Fruit fly (Drosophila melanogaster) whole organism, embryonic: ENCODE results near the gene CG5810.
A peak's percentile ranks its signal among the peaks of the same experiment; 100 is the strongest.

Source experiments
- ATbp ChIP-seq: fragments of 200-800 bp; sonication (Bioruptor generic); optimal IDR thresholded peaks from 2 replicates; lab custom pipeline; 2017; ENCODE audit warnings: missing biosample characterization, mild to moderate bottlenecking, missing genetic modification characterization, missing genetic modification reagents
- Bgb ChIP-seq: fragments of 200-800 bp; sonication (Bioruptor generic); IDR thresholded peaks from 2 replicates; pipeline ENCODE4 v1.3.6; 2022; ENCODE audit warnings: missing biosample characterization, missing genetic modification characterization; ENCODE audit not compliant: partially characterized antibody
- CG12391 ChIP-seq: fragments of 200-800 bp; sonication (Bioruptor generic); optimal IDR thresholded peaks from 3 replicates; lab custom pipeline; 2018; ENCODE audit warnings: missing biosample characterization, mild to moderate bottlenecking, missing genetic modification characterization, moderate library complexity
- CG13287 ChIP-seq: fragments of 200-800 bp; sonication (Bioruptor generic); IDR thresholded peaks from 2 replicates; pipeline ENCODE4 v1.3.6; 2022; ENCODE audit warnings: missing biosample characterization, missing genetic modification characterization; ENCODE audit not compliant: partially characterized antibody
- CG13296 ChIP-seq: fragments of 200-800 bp; sonication (Bioruptor generic); optimal IDR thresholded peaks from 3 replicates; lab custom pipeline; 2018; ENCODE audit warnings: missing biosample characterization, mild to moderate bottlenecking, missing genetic modification characterization
- CG15601 ChIP-seq: fragments of 200-800 bp; sonication (Bioruptor generic); optimal IDR thresholded peaks from 3 replicates; lab custom pipeline; 2019; ENCODE audit warnings: missing biosample characterization, mild to moderate bottlenecking, missing genetic modification characterization, moderate library complexity
- CG17829 ChIP-seq: fragments of 200-800 bp; optimal IDR thresholded peaks from 2 replicates; lab custom pipeline; 2019; ENCODE audit warnings: missing biosample characterization, mild to moderate bottlenecking, missing genetic modification characterization, moderate library complexity
- CG2875 ChIP-seq: fragments of 200-800 bp; sonication (Bioruptor generic); optimal IDR thresholded peaks from 2 replicates; lab custom pipeline; 2017; ENCODE audit warnings: missing biosample characterization, mild to moderate bottlenecking, missing genetic modification characterization, missing genetic modification reagents
- CG2889 ChIP-seq: fragments of 200-800 bp; sonication (Bioruptor generic); IDR thresholded peaks from 3 replicates; pipeline ENCODE4 v1.3.6; 2022; ENCODE audit warnings: missing biosample characterization, missing genetic modification characterization
- CG3163 ChIP-seq: fragments of 200-800 bp; sonication (Bioruptor generic); optimal IDR thresholded peaks from 3 replicates; lab custom pipeline; 2016; ENCODE audit warnings: missing biosample characterization, missing genetic modification characterization
- CG3726 ChIP-seq: fragments of 200-800 bp; sonication (Bioruptor generic); IDR thresholded peaks from 3 replicates; pipeline ENCODE4, ENCODE4 v1.3.6; 2022; ENCODE audit warnings: missing biosample characterization, missing genetic modification characterization
- CG42726 ChIP-seq: fragments of 200-800 bp; sonication (Bioruptor generic); IDR thresholded peaks from 2 replicates; pipeline ENCODE4 v1.3.6; 2022; ENCODE audit warnings: missing biosample characterization, missing genetic modification characterization; ENCODE audit not compliant: partially characterized antibody
- CG43689 ChIP-seq: fragments of 200-800 bp; sonication (Bioruptor generic); IDR thresholded peaks from 2 replicates; pipeline ENCODE4 v1.3.6; 2022; ENCODE audit warnings: missing biosample characterization, missing genetic modification characterization
- CG6272 ChIP-seq: fragments of 200-800 bp; sonication (Bioruptor generic); IDR thresholded peaks from 2 replicates; pipeline ENCODE4 v1.3.6; 2022; ENCODE audit warnings: missing biosample characterization, missing genetic modification characterization
- CG6791 ChIP-seq: fragments of 200-800 bp; sonication (Bioruptor generic); IDR thresholded peaks from 3 replicates; pipeline ENCODE4 v1.3.6; 2022; ENCODE audit warnings: missing biosample characterization, missing genetic modification characterization; ENCODE audit not compliant: partially characterized antibody
- CG6813 ChIP-seq: fragments of 200-800 bp; sonication (Bioruptor generic); optimal IDR thresholded peaks from 2 replicates; lab custom pipeline; 2017; ENCODE audit warnings: missing biosample characterization, missing genetic modification characterization, mild to moderate bottlenecking, moderate library complexity, missing genetic modification reagents
- CG7357 ChIP-seq: fragments of 200-800 bp; sonication (Bioruptor generic); IDR thresholded peaks from 3 replicates; pipeline ENCODE4 v1.3.6; 2022; ENCODE audit warnings: missing biosample characterization, missing genetic modification characterization
- CG7839 ChIP-seq: fragments of 200-800 bp; sonication (Bioruptor generic); optimal IDR thresholded peaks from 3 replicates; lab custom pipeline; 2018; ENCODE audit warnings: missing biosample characterization, mild to moderate bottlenecking, missing genetic modification characterization, moderate library complexity
- CrebB ChIP-seq: fragments of 200-800 bp; sonication (Bioruptor generic); optimal IDR thresholded peaks from 3 replicates; lab custom pipeline; 2018; ENCODE audit warnings: missing biosample characterization, mild to moderate bottlenecking, missing genetic modification characterization
- D19A ChIP-seq: fragments of 200-800 bp; optimal IDR thresholded peaks from 3 replicates; lab custom pipeline; 2019; ENCODE audit warnings: missing biosample characterization, mild to moderate bottlenecking, missing genetic modification characterization, moderate library complexity
- Deaf1 ChIP-seq: fragments of 200-800 bp; optimal IDR thresholded peaks from 3 replicates; lab custom pipeline; 2019; ENCODE audit warnings: missing biosample characterization, mild to moderate bottlenecking, missing genetic modification characterization, moderate library complexity
- Dll ChIP-seq: fragments of 200-800 bp; sonication (Bioruptor generic); IDR thresholded peaks from 4 replicates; pipeline ENCODE4 v1.3.6; 2022; ENCODE audit warnings: missing biosample characterization, missing genetic modification characterization; ENCODE audit not compliant: partially characterized antibody
- Drgx ChIP-seq: fragments of 200-800 bp; sonication (Bioruptor generic); IDR thresholded peaks from 2 replicates; pipeline ENCODE4 v1.3.6; 2022; ENCODE audit warnings: missing biosample characterization, missing genetic modification characterization
- Fer1 ChIP-seq: fragments of 200-800 bp; sonication (Bioruptor generic); optimal IDR thresholded peaks from 2 replicates; lab custom pipeline; 2017; ENCODE audit warnings: missing biosample characterization, mild to moderate bottlenecking, missing genetic modification characterization
- H2.0 ChIP-seq: fragments of 200-800 bp; sonication (Bioruptor generic); IDR thresholded peaks from 2 replicates; pipeline ENCODE4 v1.3.6; 2022; ENCODE audit warnings: missing biosample characterization, missing genetic modification characterization
- Hmx ChIP-seq: fragments of 200-800 bp; sonication (Bioruptor generic); optimal IDR thresholded peaks from 2 replicates; lab custom pipeline; 2016; ENCODE audit warnings: missing biosample characterization, missing genetic modification characterization
- Mad ChIP-seq: fragments of 200-800 bp; sonication (Bioruptor generic); optimal IDR thresholded peaks from 2 replicates; lab custom pipeline; 2016; ENCODE audit warnings: missing biosample characterization, missing genetic modification characterization
- NFAT ChIP-seq: fragments of 200-800 bp; sonication (Bioruptor generic); IDR thresholded peaks from 2 replicates; pipeline ENCODE4 v1.3.6; 2022; ENCODE audit warnings: missing biosample characterization, missing genetic modification characterization
- Sox100B ChIP-seq: fragments of 200-800 bp; sonication (Bioruptor generic); optimal IDR thresholded peaks from 3 replicates; lab custom pipeline; 2018; ENCODE audit warnings: missing biosample characterization, mild to moderate bottlenecking, missing genetic modification characterization
- Taf1 ChIP-seq: fragments of 200-800 bp; sonication (Bioruptor generic); IDR thresholded peaks from 2 replicates; pipeline ENCODE4 v1.3.6; 2022; ENCODE audit warnings: missing biosample characterization, missing genetic modification characterization
- Trl ChIP-seq, 3 experiments: fragments of >200 bp in 2 of 3; fragments of 200-800 bp in 1 of 3; sonication (Bioruptor generic) in 1 of 3; optimal IDR thresholded peaks; 2 replicates in 1 of 3; 3 replicates in 2 of 3; lab custom pipeline; 2016 to 2017; ENCODE audit warnings: missing biosample characterization in 1 of 3, missing genetic modification characterization in 1 of 3
- ab ChIP-seq: fragments of 200-800 bp; sonication (Bioruptor generic); optimal IDR thresholded peaks from 2 replicates; lab custom pipeline; 2016; ENCODE audit warnings: missing biosample characterization, missing genetic modification characterization
- bigmax ChIP-seq: fragments of 200-800 bp; sonication (Bioruptor generic); optimal IDR thresholded peaks from 2 replicates; lab custom pipeline; 2018; ENCODE audit warnings: missing biosample characterization, mild to moderate bottlenecking, missing genetic modification characterization
- chinmo ChIP-seq: fragments of 200-800 bp; sonication (Bioruptor generic); IDR thresholded peaks from 4 replicates; pipeline ENCODE4 v1.3.6; 2022; ENCODE audit warnings: missing biosample characterization, missing genetic modification characterization; ENCODE audit not compliant: partially characterized antibody
- chm ChIP-seq: fragments of 200-800 bp; sonication (Bioruptor generic); IDR thresholded peaks from 2 replicates; pipeline ENCODE4 v1.3.6; 2022; ENCODE audit warnings: missing biosample characterization, missing genetic modification characterization
- cwo ChIP-seq: fragments of 200-800 bp; sonication (Bioruptor generic); optimal IDR thresholded peaks from 3 replicates; lab custom pipeline; 2017; ENCODE audit warnings: missing biosample characterization, missing genetic modification characterization, mild to moderate bottlenecking, moderate library complexity, missing genetic modification reagents
- dmrt11E ChIP-seq: fragments of 200-800 bp; sonication (Bioruptor generic); optimal IDR thresholded peaks from 3 replicates; lab custom pipeline; 2018; ENCODE audit warnings: missing biosample characterization, mild to moderate bottlenecking, missing genetic modification characterization, moderate library complexity
- dpn ChIP-seq, 2 experiments: fragments of 200-800 bp; sonication (Bioruptor generic); optimal IDR thresholded peaks; 3 replicates each; lab custom pipeline; 2016; ENCODE audit warnings: missing biosample characterization in 2 of 2, missing genetic modification characterization in 2 of 2
- ftz-f1 ChIP-seq: fragments of 200-800 bp; sonication (Bioruptor generic); optimal IDR thresholded peaks from 2 replicates; lab custom pipeline; 2016; ENCODE audit warnings: missing biosample characterization, missing genetic modification characterization
- inv ChIP-seq: fragments of 200-800 bp; sonication (Bioruptor generic); IDR thresholded peaks from 2 replicates; pipeline ENCODE4 v1.3.6; 2022; ENCODE audit warnings: missing biosample characterization, missing genetic modification characterization; ENCODE audit not compliant: partially characterized antibody
- ken ChIP-seq: fragments of 200-800 bp; sonication (Bioruptor generic); IDR thresholded peaks from 3 replicates; pipeline ENCODE4 v1.3.6; 2022; ENCODE audit warnings: missing biosample characterization, missing genetic modification characterization
- pita ChIP-seq: fragments of 200-800 bp; sonication (Bioruptor generic); optimal IDR thresholded peaks from 2 replicates; lab custom pipeline; 2017; ENCODE audit warnings: missing biosample characterization, mild to moderate bottlenecking, missing genetic modification characterization
- rib ChIP-seq: fragments of 200-800 bp; sonication (Bioruptor generic); IDR thresholded peaks from 2 replicates; pipeline ENCODE4 v1.3.6; 2022; ENCODE audit warnings: missing biosample characterization, missing genetic modification characterization
- salm ChIP-seq: fragments of 200-800 bp; sonication (Bioruptor generic); optimal IDR thresholded peaks from 2 replicates; lab custom pipeline; 2018; ENCODE audit warnings: missing biosample characterization, mild to moderate bottlenecking, missing genetic modification characterization
- so ChIP-seq: fragments of 200-800 bp; sonication (Bioruptor generic); IDR thresholded peaks from 3 replicates; pipeline ENCODE4 v1.3.6; 2022; ENCODE audit warnings: missing biosample characterization, missing genetic modification characterization
- tin ChIP-seq: fragments of 200-800 bp; sonication (Bioruptor generic); optimal IDR thresholded peaks from 3 replicates; lab custom pipeline; 2016; ENCODE audit warnings: missing biosample characterization, missing genetic modification characterization
- wdn ChIP-seq: fragments of 200-800 bp; sonication (Bioruptor generic); IDR thresholded peaks from 2 replicates; pipeline ENCODE4 v1.3.6; 2022; ENCODE audit warnings: missing biosample characterization, missing genetic modification characterization
- zf30C ChIP-seq: fragments of 200-800 bp; sonication (Bioruptor generic); optimal IDR thresholded peaks from 3 replicates; lab custom pipeline; 2018; ENCODE audit warnings: missing biosample characterization, mild to moderate bottlenecking, missing genetic modification characterization

CG5810 gene

DNA sequence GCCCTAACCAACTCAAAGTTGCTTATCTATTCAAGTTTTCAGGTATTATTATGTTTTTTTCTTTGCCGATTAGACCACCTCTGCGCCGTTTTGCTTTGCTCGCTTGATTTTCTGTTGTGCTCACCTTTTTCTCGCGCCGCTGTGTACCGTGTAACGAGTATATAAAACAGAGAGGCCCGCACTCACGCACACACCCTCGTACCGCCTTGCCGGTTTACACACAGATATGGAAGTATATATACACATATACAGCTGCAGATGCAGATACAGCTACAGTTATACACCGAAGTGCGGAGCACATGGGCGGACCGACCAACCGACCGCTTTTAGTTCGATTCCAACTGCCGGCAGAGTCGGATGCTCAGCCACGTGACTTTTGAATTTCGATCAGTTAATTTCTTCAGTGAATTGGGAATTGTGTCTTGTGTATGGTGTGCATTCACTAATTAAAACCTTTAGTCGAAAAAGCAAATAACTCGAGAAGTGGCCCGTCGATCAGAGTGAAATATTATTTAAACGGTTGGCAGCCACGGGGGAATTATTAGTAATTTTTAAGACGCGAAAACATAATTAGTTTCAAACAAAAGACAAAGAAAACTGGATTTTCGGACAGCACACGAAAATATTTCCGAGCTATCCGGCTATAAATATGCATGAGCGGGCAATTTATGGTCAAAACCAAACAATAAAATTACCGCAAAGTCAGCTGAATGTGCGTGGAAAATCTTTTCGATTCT lies 25.1 kb downstream of the CG5810 start (continued):
- peak; percentile 32; the same call in 1 of the 2 replicates for TF ChIP-seq Drgx (GFP tag; lab: Robert Waterston, UW)
- peak; percentile 42 for TF ChIP-seq bigmax (GFP tag; lab: Kevin White, UChicago)
- TF ChIP-seq Trl (optimal IDR thresholded peaks at IDR 0.05; lab: Kevin White, UChicago): peak; percentile 47 to 74
- TF ChIP-seq Trl (GFP tag; optimal IDR thresholded peaks at IDR 0.05; lab: Kevin White, UChicago): peak; percentile 56
- TF ChIP-seq dpn (GFP tag; optimal IDR thresholded peaks at IDR 0.05; lab: Kevin White, UChicago): no peak
- TF ChIP-seq CG7839 (tag; lab: Kevin White, UChicago): peak; percentile 12
- peak; percentile 52 for TF ChIP-seq CG6813
- peak; percentile 29 for TF ChIP-seq ab (GFP tag; lab: Kevin White, UChicago)
- TF ChIP-seq CG6791: peak; percentile 63; the same call in 1 of the 3 replicates
- TF ChIP-seq CG13296 (GFP tag; lab: Kevin White, UChicago): peak; percentile 59
- peak; percentile 39 for TF ChIP-seq D19A (tag; lab: Kevin White, UChicago)
- no peak for TF ChIP-seq pita (GFP tag; lab: Kevin White, UChicago)
- TF ChIP-seq CG2889: no peak
- TF ChIP-seq tin: no peak
- no peak for TF ChIP-seq Mad (GFP tag; lab: Kevin White, UChicago)
- TF ChIP-seq cwo (GFP tag; lab: Kevin White, UChicago): peak; percentile 91
- no peak for TF ChIP-seq CG43689
- no peak for TF ChIP-seq CG3726 (GFP tag; lab: Robert Waterston, UW)
- peak; percentile 41 for TF ChIP-seq CG3163 (GFP tag; lab: Kevin White, UChicago)
- TF ChIP-seq dmrt11E (tag; lab: Kevin White, UChicago): no peak
- peak; percentile 13 for TF ChIP-seq CG12391
- peak; percentile 29 for TF ChIP-seq CG2875 (GFP tag; lab: Kevin White, UChicago)
- peak; percentile 99 for TF ChIP-seq chinmo (GFP tag; lab: Robert Waterston, UW)
- TF ChIP-seq CG7357 (GFP tag; lab: Robert Waterston, UW): no peak
- TF ChIP-seq wdn (GFP tag; lab: Robert Waterston, UW): peak; percentile 8; the same call in 1 of the 2 replicates
- no peak for TF ChIP-seq H2.0 (GFP tag; lab: Robert Waterston, UW)
- peak; percentile 30 for TF ChIP-seq CG15601
- no peak for TF ChIP-seq ATbp
- TF ChIP-seq rib (GFP tag; lab: Robert Waterston, UW): peak; percentile 60; the same call in 1 of the 2 replicates
- TF ChIP-seq CrebB: peak; percentile 65
- TF ChIP-seq zf30C (GFP tag; lab: Kevin White, UChicago): peak; percentile 27
- peak; percentile 78 for TF ChIP-seq Fer1 (GFP tag; lab: Kevin White, UChicago)
- TF ChIP-seq Bgb: peak; percentile 52; the same call in 1 of the 2 replicates
- TF ChIP-seq ftz-f1: peak; percentile 70
- no peak for TF ChIP-seq salm (tag; lab: Kevin White, UChicago)
- TF ChIP-seq NFAT (GFP tag; lab: Robert Waterston, UW): peak; percentile 46; the same call in 1 of the 2 replicates
- peak; percentile 89 for TF ChIP-seq chm (GFP tag; lab: Robert Waterston, UW)
- no peak for TF ChIP-seq ken (GFP tag; lab: Robert Waterston, UW)
- TF ChIP-seq CG6272 (GFP tag; lab: Robert Waterston, UW): no peak
- peak; percentile 67; the same call in 2 of the 3 replicates for TF ChIP-seq so (GFP tag; lab: Robert Waterston, UW)
- peak; percentile 95 for TF ChIP-seq Deaf1 (tag; lab: Kevin White, UChicago)
- peak; percentile 17 for TF ChIP-seq CG17829 (tag; lab: Kevin White, UChicago)
- peak; percentile 70 for TF ChIP-seq CG13287
- no peak; the same call in 3 of the 4 replicates for TF ChIP-seq Dll (GFP tag; lab: Robert Waterston, UW)
- no peak; the same call in 1 of the 2 replicates for TF ChIP-seq inv (GFP tag; lab: Robert Waterston, UW)
- no peak for TF ChIP-seq Sox100B (GFP tag; lab: Kevin White, UChicago)
- TF ChIP-seq Hmx: no peak
- TF ChIP-seq Taf1: no peak
- TF ChIP-seq CG42726 (GFP tag; lab: Robert Waterston, UW): peak; percentile 65; the same call in 1 of the 2 replicates
